Worm (Caenorhabditis elegans): ENCODE measurements around the gene rpl-6.

rpl-6 gene

ce11 chrIII:7179538-7180301, 28.5 kb upstream of the rpl-6 start, which contains the start of the genes rps-14 and rpl-36 (continued):
- TF ChIP-seq nhr-71 (tag; optimal IDR thresholded peaks at IDR 0.05) (peak; percentile 93), unc-62 (GFP tag; optimal IDR thresholded peaks at IDR 0.05) (no peak), sptf-1 (tag; optimal IDR thresholded peaks at IDR 0.05) (no peak), nhr-47 (tag; optimal IDR thresholded peaks at IDR 0.05) (peak; percentile 92), zip-4 (GFP tag; optimal IDR thresholded peaks at IDR 0.05) (peak; percentile 66), mab-9 (GFP tag; IDR thresholded peaks at IDR 0.05) (peak; percentile 59), fkh-10 (GFP tag; optimal IDR thresholded peaks at IDR 0.05) (peak; percentile 66), nhr-20 (tag; optimal IDR thresholded peaks at IDR 0.05) (peak; percentile 94)

DNA sequence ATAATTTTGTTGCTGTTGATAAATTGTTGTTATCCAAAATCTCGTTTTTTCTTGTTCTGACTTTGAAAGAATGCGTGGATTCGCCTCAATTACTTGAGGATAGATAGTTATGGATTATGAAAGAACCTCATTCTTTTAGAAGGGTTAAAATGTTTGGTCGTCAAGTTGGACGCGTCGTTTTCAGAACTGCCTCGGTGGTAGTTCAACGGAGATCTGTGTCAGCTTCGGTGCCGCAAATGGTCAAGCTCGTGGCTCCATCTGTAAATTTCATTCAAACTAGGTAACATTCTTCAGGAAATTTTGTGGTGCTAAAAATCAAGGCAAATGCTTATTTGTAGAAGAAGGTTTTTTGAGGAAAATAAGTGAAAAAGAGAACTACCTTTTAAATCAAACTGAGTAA, 27.6 kb upstream of the rpl-6 start, which contains the start of gene ndab-2:
Gene ndab-2 (plus strand): TSS at position 140 of the 400 bp plus-strand sequence.
- peak; percentile 18 for TF ChIP-seq nhr-47 (tag; optimal IDR thresholded peaks at IDR 0.05)
- TF ChIP-seq tbx-2 (tag; optimal IDR thresholded peaks at IDR 0.05) = no peak
- no peak for TF ChIP-seq efl-1 (optimal IDR thresholded peaks at IDR 0.05)
- TF ChIP-seq efl-1 (GFP tag; optimal IDR thresholded peaks at IDR 0.05 in 1 of 2) = no peak
- TF ChIP-seq ama-1 (optimal IDR thresholded peaks at IDR 0.05) = peak; percentile 41
- peak; percentile 5 for TF ChIP-seq nhr-90 (tag; optimal IDR thresholded peaks at IDR 0.05; ENCODE audit: poor library complexity)
- TF ChIP-seq lsy-2 (tag; optimal IDR thresholded peaks at IDR 0.05) = peak in 1 of 2 experiments; percentile 28

DNA sequence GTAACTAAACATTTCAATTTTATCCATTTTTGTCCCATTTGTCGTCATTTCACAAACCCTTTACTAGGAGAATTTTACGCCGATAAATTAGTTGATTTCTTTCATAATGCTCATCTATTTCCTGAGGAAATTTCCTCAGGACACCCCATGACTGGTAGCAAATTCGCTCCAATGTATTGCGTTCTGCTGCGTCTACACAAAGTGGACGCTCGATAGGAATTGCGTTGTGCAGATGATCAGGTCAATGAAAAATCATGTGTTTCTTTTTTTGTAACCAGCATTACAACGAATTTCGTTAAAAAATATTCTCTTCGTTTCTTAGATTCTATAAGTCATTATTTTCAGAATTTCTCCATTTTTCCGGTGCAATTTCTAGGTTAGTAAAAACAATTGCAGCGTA, 26.4 kb upstream of the rpl-6 start, which contains the start of gene epg-4:
Gene epg-4 (plus strand): TSS at position 346 of the 400 bp plus-strand sequence.
- TF ChIP-seq fos-1 (tag; optimal IDR thresholded peaks at IDR 0.05) (no peak), efl-1 (optimal IDR thresholded peaks at IDR 0.05) (peak; percentile 19 to 57), efl-1 (GFP tag; optimal IDR thresholded peaks at IDR 0.05 in 1 of 2) (peak; percentile 45 to 93), lsy-2 (tag; optimal IDR thresholded peaks at IDR 0.05) (peak in 1 of 2 experiments; percentile 69), unc-130 (tag; optimal IDR thresholded peaks at IDR 0.05) (peak; percentile 22), elt-3 (tag; optimal IDR thresholded peaks at IDR 0.05) (peak in 1 of 6 experiments; percentile 13), lin-14 (GFP tag; optimal IDR thresholded peaks at IDR 0.05) (peak; percentile 70), jun-1 (tag; optimal IDR thresholded peaks at IDR 0.05) (no peak), lin-13 (GFP tag; optimal IDR thresholded peaks at IDR 0.05) (no peak), blmp-1 (tag; optimal IDR thresholded peaks at IDR 0.05) (peak; percentile 33), lin-35 (GFP tag; optimal IDR thresholded peaks at IDR 0.05) (peak; percentile 42 to 79), mdl-1 (tag; optimal IDR thresholded peaks at IDR 0.05) (peak in 1 of 2 experiments; percentile 22), skn-1 (tag; optimal IDR thresholded peaks at IDR 0.05) (peak; percentile 47), C16A3.4 (tag; optimal IDR thresholded peaks at IDR 0.05) (peak; percentile 50), nhr-47 (tag; optimal IDR thresholded peaks at IDR 0.05) (no peak), nhr-85 (tag) (peak; percentile 36), unc-30 (tag; optimal IDR thresholded peaks at IDR 0.05) (no peak), ceh-82 (tag; optimal IDR thresholded peaks at IDR 0.05) (peak in 1 of 3 experiments; percentile 11), lin-39 (tag; optimal IDR thresholded peaks at IDR 0.05) (no peak), Y116A8C.19 (tag; optimal IDR thresholded peaks at IDR 0.05; ENCODE audit: borderline replicate concordance) (no peak), nhr-20 (tag; optimal IDR thresholded peaks at IDR 0.05) (peak; percentile 15), snu-23 (GFP tag; optimal IDR thresholded peaks at IDR 0.05) (peak; percentile 36), nhr-77 (tag; optimal IDR thresholded peaks at IDR 0.05) (peak; percentile 3), ets-5 (GFP tag; IDR thresholded peaks at IDR 0.05) (no peak), dpl-1 (GFP tag; optimal IDR thresholded peaks at IDR 0.05) (peak; percentile 9 to 53 (median 41)), nhr-71 (tag; optimal IDR thresholded peaks at IDR 0.05) (peak; percentile 41)

DNA sequence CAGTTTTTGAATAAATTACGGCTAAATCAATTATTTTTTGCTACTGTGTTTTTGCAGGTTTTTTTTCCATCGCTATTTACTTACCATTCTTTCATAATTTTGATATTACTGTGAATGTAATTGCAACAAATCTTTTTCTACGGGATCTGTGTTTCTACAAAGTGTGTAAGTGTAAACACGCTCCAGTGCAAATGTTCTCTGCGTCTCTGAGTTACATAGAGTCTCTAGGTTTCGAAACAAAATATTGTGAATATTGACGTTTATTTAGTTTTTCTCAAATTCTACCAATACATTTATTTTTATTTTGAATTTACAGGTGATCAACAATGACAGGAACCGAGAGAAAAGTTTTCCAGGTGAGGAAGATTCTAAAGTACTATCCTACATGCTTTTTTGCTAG, 24.2 kb upstream of the rpl-6 start, which contains the start of gene yju-2:
Gene yju-2 (plus strand): TSS at position 315 of the 400 bp plus-strand sequence.
- TF ChIP-seq lsy-2 (tag; optimal IDR thresholded peaks at IDR 0.05) (peak; percentile 64 to 90), elt-3 (tag; optimal IDR thresholded peaks at IDR 0.05) (peak in 1 of 6 experiments; percentile 47), nhr-28 (tag; optimal IDR thresholded peaks at IDR 0.05) (no peak), dpl-1 (GFP tag; optimal IDR thresholded peaks at IDR 0.05) (peak; percentile 51 to 72 (median 70)), ceh-8 (GFP tag; optimal IDR thresholded peaks at IDR 0.05) (no peak), nhr-12 (tag; optimal IDR thresholded peaks at IDR 0.05) (no peak), lir-3 (tag; optimal IDR thresholded peaks at IDR 0.05; ENCODE audit: poor library complexity) (peak; percentile 56), tlp-1 (tag; optimal IDR thresholded peaks at IDR 0.05) (no peak), irx-1 (tag; optimal IDR thresholded peaks at IDR 0.05) (no peak), nhr-90 (tag; optimal IDR thresholded peaks at IDR 0.05; ENCODE audit: poor library complexity) (peak; percentile 41), nhr-84 (tag; optimal IDR thresholded peaks at IDR 0.05) (no peak), nhr-71 (tag; optimal IDR thresholded peaks at IDR 0.05) (peak; percentile 69), mdl-1 (tag; optimal IDR thresholded peaks at IDR 0.05) (no peak), efl-3 (GFP tag; optimal IDR thresholded peaks at IDR 0.05) (no peak), xbp-1 (tag; optimal IDR thresholded peaks at IDR 0.05) (peak; percentile 54), unc-98 (GFP tag; IDR thresholded peaks at IDR 0.05) (no peak), efl-1 (optimal IDR thresholded peaks at IDR 0.05) (peak; percentile 74 to 83), efl-1 (GFP tag; optimal IDR thresholded peaks at IDR 0.05 in 1 of 2) (peak; percentile 63 to 95), fkh-8 (tag; optimal IDR thresholded peaks at IDR 0.05) (peak; percentile 33)

Measured in whole organism, L1 larva.